Fruit fly (Drosophila melanogaster) whole organism, embryonic: ENCODE data around the gene CG12470.
A peak's percentile ranks its signal among the peaks of the same experiment; 100 is the strongest.

ENCODE experiments used
- CG10209 ChIP-seq: fragments of 200-800 bp; sonication (Bioruptor generic); optimal IDR thresholded peaks from 3 replicates; lab custom pipeline; 2017; ENCODE audit warnings: missing biosample characterization, mild to moderate bottlenecking, missing genetic modification characterization, missing genetic modification reagents
- CG10462 ChIP-seq: fragments of 200-800 bp; sonication (Bioruptor generic); optimal IDR thresholded peaks from 2 replicates; lab custom pipeline; 2016; ENCODE audit warnings: missing biosample characterization, missing genetic modification characterization
- CG12071 ChIP-seq: fragments of 200-800 bp; sonication (Bioruptor generic); optimal IDR thresholded peaks from 3 replicates; lab custom pipeline; 2018; ENCODE audit warnings: missing biosample characterization, mild to moderate bottlenecking, missing genetic modification characterization
- CG13296 ChIP-seq: fragments of 200-800 bp; sonication (Bioruptor generic); optimal IDR thresholded peaks from 3 replicates; lab custom pipeline; 2018; ENCODE audit warnings: missing biosample characterization, mild to moderate bottlenecking, missing genetic modification characterization
- CG14860 ChIP-seq: fragments of 200-800 bp; sonication (Bioruptor generic); IDR thresholded peaks from 3 replicates; pipeline ENCODE4 v1.3.6; 2022; ENCODE audit warnings: missing biosample characterization, missing genetic modification characterization; ENCODE audit not compliant: partially characterized antibody
- CG15073 ChIP-seq: fragments of 200-800 bp; sonication (Bioruptor generic); optimal IDR thresholded peaks from 2 replicates; lab custom pipeline; 2016; ENCODE audit warnings: missing biosample characterization, missing genetic modification characterization
- CG15601 ChIP-seq: fragments of 200-800 bp; sonication (Bioruptor generic); optimal IDR thresholded peaks from 3 replicates; lab custom pipeline; 2019; ENCODE audit warnings: missing biosample characterization, mild to moderate bottlenecking, missing genetic modification characterization, moderate library complexity
- CG16779 ChIP-seq: fragments of 200-800 bp; sonication (Bioruptor generic); IDR thresholded peaks from 2 replicates; pipeline ENCODE4 v1.3.6; 2022; ENCODE audit warnings: missing biosample characterization, missing genetic modification characterization
- CG17568 ChIP-seq: fragments of 200-800 bp; sonication (Bioruptor generic); optimal IDR thresholded peaks from 2 replicates; lab custom pipeline; 2018; ENCODE audit warnings: missing biosample characterization, mild to moderate bottlenecking, missing genetic modification characterization, moderate library complexity
- CG17612 ChIP-seq: fragments of 200-800 bp; sonication (Bioruptor generic); IDR thresholded peaks from 2 replicates; pipeline ENCODE4 v1.3.6; 2022; ENCODE audit warnings: missing biosample characterization, missing genetic modification characterization
- CG1832 ChIP-seq: fragments of 200-800 bp; sonication (Bioruptor generic); optimal IDR thresholded peaks from 2 replicates; lab custom pipeline; 2017; ENCODE audit warnings: missing biosample characterization, mild to moderate bottlenecking, missing genetic modification characterization, inconsistent platforms
- CG3065 ChIP-seq: fragments of 200-800 bp; sonication (Bioruptor generic); optimal IDR thresholded peaks from 2 replicates; lab custom pipeline; 2016; ENCODE audit warnings: missing biosample characterization, missing genetic modification characterization
- CG34224 ChIP-seq: fragments of 200-800 bp; sonication (Bioruptor generic); IDR thresholded peaks from 3 replicates; pipeline ENCODE4 v1.3.6; 2022; ENCODE audit warnings: missing biosample characterization, missing genetic modification characterization; ENCODE audit not compliant: partially characterized antibody
- CG34422 ChIP-seq: fragments of 200-800 bp; sonication (Bioruptor generic); IDR thresholded peaks from 3 replicates; pipeline ENCODE4 v1.3.6; 2022; ENCODE audit warnings: missing biosample characterization, missing genetic modification characterization
- CG43689 ChIP-seq: fragments of 200-800 bp; sonication (Bioruptor generic); IDR thresholded peaks from 2 replicates; pipeline ENCODE4 v1.3.6; 2022; ENCODE audit warnings: missing biosample characterization, missing genetic modification characterization
- CG4820 ChIP-seq: fragments of 200-800 bp; sonication (Bioruptor generic); optimal IDR thresholded peaks from 3 replicates; lab custom pipeline; 2016; ENCODE audit warnings: missing biosample characterization, missing genetic modification characterization
- CG7556 ChIP-seq: fragments of 200-800 bp; sonication (Bioruptor generic); optimal IDR thresholded peaks from 2 replicates; lab custom pipeline; 2017; ENCODE audit warnings: missing biosample characterization, mild to moderate bottlenecking, missing genetic modification characterization
- CG8388 ChIP-seq: fragments of 200-800 bp; sonication (Bioruptor generic); optimal IDR thresholded peaks from 2 replicates; lab custom pipeline; 2019; ENCODE audit warnings: missing biosample characterization, mild to moderate bottlenecking, missing genetic modification characterization, moderate library complexity
- CG8924 ChIP-seq: fragments of 200-800 bp; optimal IDR thresholded peaks from 3 replicates; lab custom pipeline; 2019; ENCODE audit warnings: missing biosample characterization, mild to moderate bottlenecking, missing genetic modification characterization, moderate library complexity
- Dek ChIP-seq: fragments of 200-800 bp; sonication (Bioruptor generic); optimal IDR thresholded peaks from 3 replicates; lab custom pipeline; 2019; ENCODE audit warnings: missing biosample characterization, mild to moderate bottlenecking, missing genetic modification characterization, moderate library complexity
- Dfd ChIP-seq, 2 experiments: fragments of >200 bp; optimal IDR thresholded peaks; 2 replicates each; lab custom pipeline; 2017; ENCODE audit warnings: missing biosample characterization in 2 of 2, missing genetic modification characterization in 2 of 2
- ERR ChIP-seq: fragments of 200-800 bp; sonication (Bioruptor generic); optimal IDR thresholded peaks from 2 replicates; lab custom pipeline; 2016; ENCODE audit warnings: missing biosample characterization, missing genetic modification characterization
- Mes4 ChIP-seq: fragments of 200-800 bp; sonication (Bioruptor generic); optimal IDR thresholded peaks from 2 replicates; lab custom pipeline; 2016; ENCODE audit warnings: missing biosample characterization, missing genetic modification characterization
- Ravus ChIP-seq: fragments of 200-800 bp; sonication (Bioruptor generic); IDR thresholded peaks from 2 replicates; pipeline ENCODE4 v1.3.6; 2022; ENCODE audit warnings: missing biosample characterization, missing genetic modification characterization
- Xbp1 ChIP-seq: fragments of 200-800 bp; sonication (Bioruptor generic); optimal IDR thresholded peaks from 3 replicates; lab custom pipeline; 2016; ENCODE audit warnings: missing biosample characterization, mild to moderate bottlenecking, missing genetic modification characterization
- ap ChIP-seq: fragments of 200-800 bp; sonication (Bioruptor generic); IDR thresholded peaks from 2 replicates; pipeline ENCODE4 v1.3.6; 2022; ENCODE audit warnings: missing biosample characterization, missing genetic modification characterization
- ase ChIP-seq: fragments of 200-800 bp; sonication (Bioruptor generic); IDR thresholded peaks from 3 replicates; pipeline ENCODE4 v1.3.6; 2022; ENCODE audit warnings: missing biosample characterization, missing genetic modification characterization
- bbx ChIP-seq: fragments of 200-800 bp; sonication (Bioruptor generic); IDR thresholded peaks from 2 replicates; pipeline ENCODE4 v1.3.6; 2022; ENCODE audit warnings: missing biosample characterization, missing genetic modification characterization; ENCODE audit not compliant: partially characterized antibody
- bowl ChIP-seq: fragments of 200-800 bp; sonication (Bioruptor generic); IDR thresholded peaks from 2 replicates; pipeline ENCODE4 v1.3.6; 2022; ENCODE audit warnings: missing biosample characterization, missing genetic modification characterization
- btn ChIP-seq: fragments of 200-800 bp; sonication (Bioruptor generic); optimal IDR thresholded peaks from 2 replicates; lab custom pipeline; 2016; ENCODE audit warnings: missing biosample characterization, missing genetic modification characterization
- ci ChIP-seq: fragments of 200-800 bp; sonication (Bioruptor generic); IDR thresholded peaks from 3 replicates; pipeline ENCODE4 v1.3.6; 2022; ENCODE audit warnings: missing biosample characterization, missing genetic modification characterization
- dan ChIP-seq: fragments of 200-800 bp; sonication (Bioruptor generic); IDR thresholded peaks from 2 replicates; pipeline ENCODE4 v1.3.6; 2022; ENCODE audit warnings: missing biosample characterization, missing genetic modification characterization
- dati ChIP-seq: fragments of 200-800 bp; sonication (Bioruptor generic); IDR thresholded peaks from 2 replicates; pipeline ENCODE4 v1.3.6; 2022; ENCODE audit warnings: missing biosample characterization, missing genetic modification characterization
- dysf ChIP-seq: fragments of 200-800 bp; sonication (Bioruptor generic); IDR thresholded peaks from 3 replicates; pipeline ENCODE4 v1.3.6; 2022; ENCODE audit warnings: missing biosample characterization, missing genetic modification characterization
- eyg ChIP-seq: fragments of 200-800 bp; sonication (Bioruptor generic); optimal IDR thresholded peaks from 3 replicates; lab custom pipeline; 2016; ENCODE audit warnings: missing biosample characterization, missing genetic modification characterization
- ftz-f1 ChIP-seq: fragments of 200-800 bp; sonication (Bioruptor generic); optimal IDR thresholded peaks from 2 replicates; lab custom pipeline; 2016; ENCODE audit warnings: missing biosample characterization, missing genetic modification characterization
- ham ChIP-seq: fragments of 200-800 bp; sonication (Bioruptor generic); IDR thresholded peaks from 2 replicates; pipeline ENCODE4 v1.3.6; 2022; ENCODE audit warnings: missing biosample characterization, missing genetic modification characterization
- jing ChIP-seq: fragments of 200-800 bp; sonication (Bioruptor generic); optimal IDR thresholded peaks from 2 replicates; lab custom pipeline; 2018; ENCODE audit warnings: missing biosample characterization, mild to moderate bottlenecking, missing genetic modification characterization
- kni ChIP-seq: fragments of 200-800 bp; sonication (Bioruptor generic); optimal IDR thresholded peaks from 3 replicates; lab custom pipeline; 2017; ENCODE audit warnings: mild to moderate bottlenecking, missing biosample characterization, missing genetic modification reagents, missing genetic modification characterization
- lab ChIP-seq: fragments of 200-800 bp; sonication (Bioruptor generic); optimal IDR thresholded peaks from 3 replicates; lab custom pipeline; 2017; ENCODE audit warnings: missing biosample characterization, missing genetic modification characterization, mild to moderate bottlenecking, moderate library complexity, missing genetic modification reagents
- lmd ChIP-seq: fragments of 200-800 bp; sonication (Bioruptor generic); IDR thresholded peaks from 2 replicates; pipeline ENCODE4 v1.3.6; 2022; ENCODE audit warnings: missing biosample characterization, missing genetic modification characterization
- mirr ChIP-seq: fragments of 200-800 bp; sonication (Bioruptor generic); optimal IDR thresholded peaks from 3 replicates; lab custom pipeline; 2018; ENCODE audit warnings: missing biosample characterization, mild to moderate bottlenecking, missing genetic modification characterization
- org-1 ChIP-seq: fragments of 200-800 bp; sonication (Bioruptor generic); optimal IDR thresholded peaks from 2 replicates; lab custom pipeline; 2017; ENCODE audit warnings: missing biosample characterization, missing genetic modification characterization
- rib ChIP-seq: fragments of 200-800 bp; sonication (Bioruptor generic); IDR thresholded peaks from 2 replicates; pipeline ENCODE4 v1.3.6; 2022; ENCODE audit warnings: missing biosample characterization, missing genetic modification characterization
- sens-2 ChIP-seq: fragments of 200-800 bp; sonication (Bioruptor generic); IDR thresholded peaks from 2 replicates; pipeline ENCODE4 v1.3.6; 2022; ENCODE audit warnings: missing biosample characterization, missing genetic modification characterization
- slou ChIP-seq: fragments of 200-800 bp; sonication (Bioruptor generic); optimal IDR thresholded peaks from 3 replicates; lab custom pipeline; 2016; ENCODE audit warnings: missing biosample characterization, missing genetic modification characterization
- ssp ChIP-seq: fragments of 200-800 bp; sonication (Bioruptor generic); IDR thresholded peaks from 2 replicates; pipeline ENCODE4 v1.3.6; 2022; ENCODE audit warnings: missing biosample characterization, missing genetic modification characterization
- sug ChIP-seq: fragments of 200-800 bp; optimal IDR thresholded peaks from 2 replicates; lab custom pipeline; 2019; ENCODE audit warnings: missing biosample characterization, mild to moderate bottlenecking, missing genetic modification characterization, moderate library complexity
- ttk ChIP-seq: fragments of 200-800 bp; sonication (Bioruptor generic); IDR thresholded peaks from 2 replicates; pipeline ENCODE4 v2.1.2; 2022; ENCODE audit warnings: missing biosample characterization, missing genetic modification characterization
- unc-4 ChIP-seq: fragments of 200-800 bp; sonication (Bioruptor generic); IDR thresholded peaks from 2 replicates; pipeline ENCODE4 v1.3.6; 2022; ENCODE audit warnings: missing biosample characterization, missing genetic modification characterization; ENCODE audit not compliant: partially characterized antibody
- wor ChIP-seq: fragments of 200-800 bp; sonication (Bioruptor generic); IDR thresholded peaks from 2 replicates; pipeline ENCODE4 v1.3.6; 2022; ENCODE audit warnings: missing biosample characterization, missing genetic modification characterization

The CG12470 gene

dm6 chrX:338123-338527 is 30.6 kb downstream of the CG12470 start (continued):
- TF ChIP-seq dati (GFP tag; lab: Robert Waterston, UW) (no peak), CG16779 (GFP tag; lab: Robert Waterston, UW) (no peak), slou (GFP tag; lab: Kevin White, UChicago) (no peak), ttk (GFP tag; lab: Robert Waterston, UW) (peak; percentile 36; the same call in 1 of the 2 replicates), CG10462 (GFP tag; lab: Kevin White, UChicago) (peak; percentile 16), bbx (GFP tag; lab: Robert Waterston, UW) (no peak), bowl (GFP tag; lab: Robert Waterston, UW) (no peak), Mes4 (GFP tag; lab: Kevin White, UChicago) (no peak), rib (no peak), org-1 (GFP tag; lab: Kevin White, UChicago) (peak; percentile 13), mirr (GFP tag; lab: Kevin White, UChicago) (no peak), CG10209 (peak; percentile 76), CG17612 (no peak), ci (0 out of 3 replicates have a peak, but pooled peaks have one; percentile 50), ham (GFP tag; lab: Robert Waterston, UW) (no peak), dysf (GFP tag; lab: Robert Waterston, UW) (peak; percentile 72; the same call in 2 of the 3 replicates), unc-4 (GFP tag; lab: Robert Waterston, UW) (no peak), ftz-f1 (no peak), kni (GFP tag; lab: Kevin White, UChicago) (no peak), CG7556 (GFP tag; lab: Kevin White, UChicago) (peak; percentile 77), CG13296 (GFP tag; lab: Kevin White, UChicago) (peak; percentile 92), btn (GFP tag; lab: Kevin White, UChicago) (no peak), CG17568 (GFP tag; lab: Kevin White, UChicago) (no peak), Ravus (GFP tag; lab: Robert Waterston, UW) (no peak), ase (GFP tag; lab: Robert Waterston, UW) (0 out of 3 replicates have a peak, but pooled peaks have one; percentile 41), ssp (GFP tag; lab: Robert Waterston, UW) (peak; percentile 56), CG4820 (peak; percentile 22), wor (no peak; the same call in 1 of the 2 replicates), CG34224 (no peak), ERR (GFP tag; lab: Kevin White, UChicago) (no peak), CG1832 (no peak), CG3065 (GFP tag; lab: Kevin White, UChicago) (no peak), Dfd (GFP tag; optimal IDR thresholded peaks at IDR 0.05; lab: Kevin White, UChicago) (no peak), CG8388 (GFP tag; lab: Kevin White, UChicago) (peak; percentile 83), CG14860 (GFP tag; lab: Robert Waterston, UW) (no peak), jing (GFP tag; lab: Kevin White, UChicago) (no peak), CG34422 (GFP tag; lab: Robert Waterston, UW) (0 out of 3 replicates have a peak, but pooled peaks have one; percentile 31), CG12071 (GFP tag; lab: Kevin White, UChicago) (no peak), lmd (peak; percentile 64), Xbp1 (GFP tag; lab: Kevin White, UChicago) (peak; percentile 46), sug (tag; lab: Kevin White, UChicago) (peak; percentile 71), dan (GFP tag; lab: Robert Waterston, UW) (no peak), CG8924 (tag; lab: Kevin White, UChicago) (peak; percentile 90), lab (peak; percentile 73), ap (peak; percentile 59; the same call in 1 of the 2 replicates), Dek (peak; percentile 76), CG15073 (GFP tag; lab: Kevin White, UChicago) (no peak), CG15601 (tag; lab: Kevin White, UChicago) (peak; percentile 71), sens-2 (no peak), eyg (GFP tag; lab: Kevin White, UChicago) (no peak), CG43689 (GFP tag; lab: Robert Waterston, UW) (no peak; the same call in 1 of the 2 replicates)
